Worm (Caenorhabditis elegans) whole organism, L3 larva: ENCODE measurements around the gene ZC443.1.

Experiments
- ceh-82 ChIP-seq: fragments of 150-350 bp; optimal IDR thresholded peaks from 2 replicates; lab custom pipeline; 2014; ENCODE audit warnings: missing biosample characterization, missing genetic modification characterization
- nfya-1 ChIP-seq: sonication (generic microtip); optimal IDR thresholded peaks from 2 replicates; lab custom pipeline; 2017; ENCODE audit warnings: missing genetic modification characterization, mild to moderate bottlenecking, missing compliant biosample characterization, antibody characterized with exemption, moderate library complexity; ENCODE audit not compliant: insufficient read depth
- nhr-11 ChIP-seq: fragments of 150-350 bp; optimal IDR thresholded peaks from 2 replicates; lab custom pipeline; 2014; ENCODE audit warnings: missing biosample characterization, missing genetic modification characterization
- nhr-12 ChIP-seq: fragments of 150-350 bp; optimal IDR thresholded peaks from 2 replicates; lab custom pipeline; 2014; ENCODE audit warnings: missing biosample characterization, missing genetic modification characterization
- pqm-1 ChIP-seq: fragments of 150-350 bp; optimal IDR thresholded peaks from 2 replicates; lab custom pipeline; 2017; ENCODE audit warnings: missing biosample characterization, missing genetic modification characterization, inconsistent platforms
- snpc-4 ChIP-seq: fragments of 150-350 bp; optimal IDR thresholded peaks from 2 replicates; lab custom pipeline; 2014; ENCODE audit warnings: missing biosample characterization, missing genetic modification characterization
- ztf-11 ChIP-seq: fragments of 150-350 bp; optimal IDR thresholded peaks from 2 replicates; lab custom pipeline; 2014; ENCODE audit warnings: missing biosample characterization, missing genetic modification characterization

DNA sequence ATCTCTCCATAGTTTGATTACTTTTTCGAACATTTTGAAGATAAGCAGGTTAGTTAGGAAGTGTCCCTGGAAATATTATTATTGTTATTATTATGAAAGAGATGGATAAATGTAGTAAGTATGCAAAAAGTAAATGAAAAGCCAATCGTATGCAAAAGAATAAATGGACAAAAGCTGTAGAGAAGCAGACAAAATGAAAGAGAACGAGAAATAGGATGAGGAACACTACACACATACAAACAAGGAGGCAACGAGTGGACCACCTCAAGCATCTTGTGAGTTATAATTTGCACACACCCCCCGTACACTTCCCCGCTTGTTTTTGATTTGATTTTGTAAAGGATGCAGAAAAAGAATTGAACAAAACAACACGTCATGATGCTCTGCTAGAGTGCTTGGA, 1.2 kb upstream of the ZC443.1 start, which contains the start of gene ZC443.2:
- no peak for TF ChIP-seq nhr-12 (tag; lab: Kevin White, UChicago)
- TF ChIP-seq snpc-4 (tag; lab: Kevin White, UChicago): no peak
- TF ChIP-seq pqm-1: no peak
- TF ChIP-seq ceh-82 (tag; lab: Kevin White, UChicago): no peak
- no peak for TF ChIP-seq nfya-1 (tag; lab: Kevin White, UChicago)
- no peak for TF ChIP-seq nhr-11 (tag; lab: Kevin White, UChicago)
- TF ChIP-seq ztf-11: no peak
